Fruit fly (Drosophila melanogaster) whole organism, wandering third instar larva: ENCODE data around the gene Ugt301D1.
A peak's percentile ranks its signal among the peaks of the same experiment; 100 is the strongest.

ENCODE experiments used
- Abd-B ChIP-seq: fragments of >200 bp; optimal IDR thresholded peaks from 2 replicates; lab custom pipeline; 2017; ENCODE audit warnings: missing biosample characterization, missing genetic modification characterization
- CG32264 ChIP-seq: fragments of 200-800 bp; sonication (Bioruptor generic); optimal IDR thresholded peaks from 2 replicates; lab custom pipeline; 2016; ENCODE audit warnings: missing biosample characterization, missing genetic modification characterization
- CG9705 ChIP-seq: fragments of 200-800 bp; sonication (Bioruptor generic); optimal IDR thresholded peaks from 2 replicates; lab custom pipeline; 2018; ENCODE audit warnings: missing biosample characterization, mild to moderate bottlenecking, missing genetic modification characterization
- CrebA ChIP-seq: fragments of 200-800 bp; sonication (Bioruptor generic); optimal IDR thresholded peaks from 2 replicates; lab custom pipeline; 2016; ENCODE audit warnings: missing biosample characterization, mild to moderate bottlenecking, missing genetic modification characterization, borderline replicate concordance
- Dfd ChIP-seq: fragments of >200 bp; optimal IDR thresholded peaks from 2 replicates; lab custom pipeline; 2017; ENCODE audit warnings: missing biosample characterization, missing genetic modification characterization
- Dif ChIP-seq: fragments of 200-275, 200-300 bp; sonication (Bioruptor generic); optimal IDR thresholded peaks from 2 replicates; lab custom pipeline; 2018; ENCODE audit warnings: missing biosample characterization, missing genetic modification characterization; ENCODE audit not compliant: partially characterized antibody
- GATAd ChIP-seq: sonication (Bioruptor generic); optimal IDR thresholded peaks from 2 replicates; lab custom pipeline; 2016; ENCODE audit warnings: missing biosample characterization, missing genetic modification characterization
- HLH106 ChIP-seq: fragments of 200-800 bp; optimal IDR thresholded peaks from 3 replicates; lab custom pipeline; 2019; ENCODE audit warnings: missing biosample characterization, mild to moderate bottlenecking, missing genetic modification characterization, moderate library complexity
- Hnf4 ChIP-seq: fragments of 200-800 bp; sonication (Bioruptor generic); optimal IDR thresholded peaks from 2 replicates; lab custom pipeline; 2016; ENCODE audit warnings: missing biosample characterization, mild to moderate bottlenecking, missing genetic modification characterization
- Hr78 ChIP-seq: fragments of >200 bp; optimal IDR thresholded peaks from 2 replicates; lab custom pipeline; 2017; ENCODE audit warnings: missing biosample characterization, missing genetic modification characterization
- Hr83 ChIP-seq: fragments of 200-300 bp; sonication (Bioruptor generic); optimal IDR thresholded peaks from 2 replicates; lab custom pipeline; 2016; ENCODE audit warnings: missing biosample characterization, mild to moderate bottlenecking, missing genetic modification characterization, moderate library complexity; ENCODE audit not compliant: poor library complexity, severe bottlenecking
- Jra ChIP-seq: sonication (Bioruptor generic); optimal IDR thresholded peaks from 2 replicates; lab custom pipeline; 2016; ENCODE audit warnings: missing biosample characterization, missing genetic modification characterization
- Mio ChIP-seq: sonication (Bioruptor generic); optimal IDR thresholded peaks from 2 replicates; lab custom pipeline; 2016; ENCODE audit warnings: missing biosample characterization, missing genetic modification characterization
- Myc ChIP-seq: fragments of >200 bp; optimal IDR thresholded peaks from 2 replicates; lab custom pipeline; 2017
- N ChIP-seq: fragments of >200 bp; optimal IDR thresholded peaks from 2 replicates; lab custom pipeline; 2018; ENCODE audit warnings: missing biosample characterization, missing external identifiers, missing genetic modification characterization
- OdsH ChIP-seq: fragments of 200-800 bp; sonication (Bioruptor generic); optimal IDR thresholded peaks from 2 replicates; lab custom pipeline; 2016; ENCODE audit warnings: missing biosample characterization, mild to moderate bottlenecking, missing genetic modification characterization
- Rel ChIP-seq, 2 experiments: fragments of 200-800 bp; sonication (Bioruptor generic) in 1 of 2; optimal IDR thresholded peaks; 2 replicates in 1 of 2; 3 replicates in 1 of 2; lab custom pipeline; 2016 to 2019; ENCODE audit warnings: mild to moderate bottlenecking in 2 of 2, missing biosample characterization in 2 of 2, missing genetic modification characterization in 2 of 2, moderate library complexity in 1 of 2
- Sp1 ChIP-seq: fragments of 200-800 bp; sonication (Bioruptor generic); optimal IDR thresholded peaks from 3 replicates; lab custom pipeline; 2019; ENCODE audit warnings: missing biosample characterization, mild to moderate bottlenecking, missing genetic modification characterization, moderate library complexity
- Vsx2 ChIP-seq: fragments of 200-300, 225-300 bp; sonication (Bioruptor generic); optimal IDR thresholded peaks from 2 replicates; lab custom pipeline; 2018; ENCODE audit warnings: missing biosample characterization, missing genetic modification characterization; ENCODE audit not compliant: partially characterized antibody
- br ChIP-seq: fragments of 200-800 bp; sonication (Bioruptor generic); optimal IDR thresholded peaks from 2 replicates; lab custom pipeline; 2016; ENCODE audit warnings: missing biosample characterization, missing genetic modification characterization
- brk ChIP-seq: fragments of 200-800 bp; sonication (Bioruptor generic); optimal IDR thresholded peaks from 2 replicates; lab custom pipeline; 2016; ENCODE audit warnings: missing biosample characterization, mild to moderate bottlenecking, missing genetic modification characterization
- dl ChIP-seq, 2 experiments: fragments of 175-275, 200-275 bp in 1 of 2; fragments of 200-275 bp in 1 of 2; sonication (Bioruptor generic); optimal IDR thresholded peaks; lab custom pipeline; 2018; ENCODE audit warnings: mild to moderate bottlenecking in 2 of 2, missing biosample characterization in 2 of 2, missing genetic modification characterization in 2 of 2, moderate library complexity in 2 of 2; ENCODE audit not compliant: partially characterized antibody in 2 of 2, insufficient read depth in 1 of 2
- dmrt93B ChIP-seq: fragments of 200-800 bp; sonication (Bioruptor generic); optimal IDR thresholded peaks from 2 replicates; lab custom pipeline; 2018; ENCODE audit warnings: missing biosample characterization, mild to moderate bottlenecking, missing genetic modification characterization
- dsf ChIP-seq: sonication (Bioruptor generic); optimal IDR thresholded peaks from 2 replicates; lab custom pipeline; 2016; ENCODE audit warnings: missing biosample characterization, missing genetic modification characterization, borderline replicate concordance
- ey ChIP-seq: fragments of 200-800 bp; sonication (Bioruptor generic); optimal IDR thresholded peaks from 2 replicates; lab custom pipeline; 2016; ENCODE audit warnings: missing biosample characterization, missing genetic modification characterization
- foxo ChIP-seq, 2 experiments: fragments of 200-800 bp; sonication (Bioruptor generic); optimal IDR thresholded peaks; 2 replicates in 1 of 2; 3 replicates in 1 of 2; lab custom pipeline; 2016 to 2017; ENCODE audit warnings: missing biosample characterization in 2 of 2, missing genetic modification characterization in 2 of 2
- fru ChIP-seq: fragments of 200-800 bp; sonication (Bioruptor generic); optimal IDR thresholded peaks from 3 replicates; lab custom pipeline; 2016; ENCODE audit warnings: missing biosample characterization, mild to moderate bottlenecking, missing genetic modification characterization
- h ChIP-seq: fragments of 200-800 bp; sonication (Bioruptor generic); optimal IDR thresholded peaks from 3 replicates; lab custom pipeline; 2016; ENCODE audit warnings: missing biosample characterization, mild to moderate bottlenecking, missing genetic modification characterization
- jim ChIP-seq: fragments of 175-275, 200-325 bp; sonication (Bioruptor generic); optimal IDR thresholded peaks from 2 replicates; lab custom pipeline; 2016; ENCODE audit warnings: missing biosample characterization, mild to moderate bottlenecking, missing genetic modification characterization
- lola ChIP-seq: fragments of >200 bp; optimal IDR thresholded peaks from 2 replicates; lab custom pipeline; 2017; ENCODE audit warnings: missing biosample characterization, missing genetic modification characterization
- pan ChIP-seq: fragments of >200 bp; optimal IDR thresholded peaks from 2 replicates; lab custom pipeline; 2017
- psq ChIP-seq: fragments of 200-800 bp; sonication (Bioruptor generic); optimal IDR thresholded peaks from 3 replicates; lab custom pipeline; 2017; ENCODE audit warnings: missing biosample characterization, mild to moderate bottlenecking, missing genetic modification characterization, moderate library complexity
- rgr ChIP-seq: fragments of 200-800 bp; sonication (Bioruptor generic); optimal IDR thresholded peaks from 3 replicates; lab custom pipeline; 2016; ENCODE audit warnings: missing biosample characterization, mild to moderate bottlenecking, missing genetic modification characterization
- sage ChIP-seq: fragments of 200-800 bp; sonication (Bioruptor generic); optimal IDR thresholded peaks from 2 replicates; lab custom pipeline; 2016; ENCODE audit warnings: missing biosample characterization, mild to moderate bottlenecking, missing genetic modification characterization
- sv ChIP-seq: fragments of 200-800 bp; sonication (Bioruptor generic); optimal IDR thresholded peaks from 3 replicates; lab custom pipeline; 2016; ENCODE audit warnings: missing biosample characterization, missing genetic modification characterization
- tai ChIP-seq: sonication (Bioruptor generic); optimal IDR thresholded peaks from 2 replicates; lab custom pipeline; 2016; ENCODE audit warnings: missing biosample characterization, missing genetic modification characterization
- usp ChIP-seq: fragments of >200 bp; optimal IDR thresholded peaks from 2 replicates; lab custom pipeline; 2017; ENCODE audit warnings: missing biosample characterization, missing genetic modification characterization
- woc ChIP-seq: sonication (Bioruptor generic); optimal IDR thresholded peaks from 2 replicates; lab custom pipeline; 2016; ENCODE audit warnings: missing biosample characterization, mild to moderate bottlenecking, missing genetic modification characterization

Gene Ugt301D1

DNA sequence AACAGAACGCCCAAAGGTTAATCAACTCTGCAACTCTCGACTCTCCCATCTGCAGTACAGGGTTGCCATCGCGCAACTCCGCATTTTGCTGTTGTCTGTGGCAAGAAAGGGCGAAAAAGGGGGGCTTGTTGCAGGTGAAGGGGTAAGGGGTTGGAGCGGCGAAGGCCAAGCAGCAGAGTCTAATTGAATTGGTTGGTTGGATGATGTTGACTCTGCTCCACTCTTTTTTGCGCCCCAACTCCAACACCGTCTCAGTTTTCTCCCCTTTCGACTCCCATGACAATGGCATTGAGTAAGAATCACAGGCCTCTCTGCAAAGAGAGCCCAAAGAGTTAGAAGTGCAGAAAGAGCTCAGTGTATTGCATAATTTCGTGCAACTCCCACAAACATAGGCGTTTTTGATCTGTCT, 40.7 kb upstream of the Ugt301D1 start:
- no peak for TF ChIP-seq jim (GFP tag; lab: Kevin White, UChicago)
- TF ChIP-seq HLH106 = peak; percentile 37
- TF ChIP-seq fru (GFP tag; lab: Kevin White, UChicago) = peak; percentile 40
- no peak for TF ChIP-seq CrebA (GFP tag; lab: Kevin White, UChicago)
- peak; percentile 3 for TF ChIP-seq rgr (GFP tag; lab: Kevin White, UChicago)
- peak; percentile 53 for TF ChIP-seq ey
- no peak for TF ChIP-seq N (GFP tag; lab: Kevin White, UChicago)
- peak; percentile 21 for TF ChIP-seq h
- no peak for TF ChIP-seq usp
- TF ChIP-seq dsf (GFP tag; lab: Kevin White, UChicago) = no peak
- TF ChIP-seq tai (GFP tag; lab: Kevin White, UChicago) = no peak
- no peak for TF ChIP-seq brk (GFP tag; lab: Kevin White, UChicago)
- TF ChIP-seq sv (GFP tag; lab: Kevin White, UChicago) = no peak
- peak; percentile 51 for TF ChIP-seq Dif (GFP tag; lab: Kevin White, UChicago)
- TF ChIP-seq woc (GFP tag; lab: Kevin White, UChicago) = peak; percentile 36
- no peak for TF ChIP-seq Myc (lab: Kevin White, UChicago)
- TF ChIP-seq psq = peak; percentile 97
- TF ChIP-seq lola = no peak
- no peak for TF ChIP-seq Abd-B (GFP tag; lab: Kevin White, UChicago)
- TF ChIP-seq dl (GFP tag; optimal IDR thresholded peaks at IDR 0.05; lab: Kevin White, UChicago; ENCODE audit: insufficient read depth in 1 of 2, partially characterized antibody in 2 of 2) = peak; percentile 5 to 14
- no peak for TF ChIP-seq sage (GFP tag; lab: Kevin White, UChicago)
- no peak for TF ChIP-seq Rel (GFP tag; optimal IDR thresholded peaks at IDR 0.05; lab: Kevin White, UChicago)
- no peak for TF ChIP-seq Rel (tag; optimal IDR thresholded peaks at IDR 0.05; lab: Kevin White, UChicago)
- peak in 1 of 2 experiments; percentile 45 for TF ChIP-seq foxo (GFP tag; optimal IDR thresholded peaks at IDR 0.05; lab: Kevin White, UChicago)
- no peak for TF ChIP-seq Hr78 (GFP tag; lab: Kevin White, UChicago)
- TF ChIP-seq GATAd = no peak
- TF ChIP-seq Mio = no peak
- peak; percentile 23 for TF ChIP-seq br (GFP tag; lab: Kevin White, UChicago)
- TF ChIP-seq Hnf4 (GFP tag; lab: Kevin White, UChicago) = peak; percentile 6
- no peak for TF ChIP-seq CG9705 (GFP tag; lab: Kevin White, UChicago)
- TF ChIP-seq, all 38 proteins: peak for 12

DNA sequence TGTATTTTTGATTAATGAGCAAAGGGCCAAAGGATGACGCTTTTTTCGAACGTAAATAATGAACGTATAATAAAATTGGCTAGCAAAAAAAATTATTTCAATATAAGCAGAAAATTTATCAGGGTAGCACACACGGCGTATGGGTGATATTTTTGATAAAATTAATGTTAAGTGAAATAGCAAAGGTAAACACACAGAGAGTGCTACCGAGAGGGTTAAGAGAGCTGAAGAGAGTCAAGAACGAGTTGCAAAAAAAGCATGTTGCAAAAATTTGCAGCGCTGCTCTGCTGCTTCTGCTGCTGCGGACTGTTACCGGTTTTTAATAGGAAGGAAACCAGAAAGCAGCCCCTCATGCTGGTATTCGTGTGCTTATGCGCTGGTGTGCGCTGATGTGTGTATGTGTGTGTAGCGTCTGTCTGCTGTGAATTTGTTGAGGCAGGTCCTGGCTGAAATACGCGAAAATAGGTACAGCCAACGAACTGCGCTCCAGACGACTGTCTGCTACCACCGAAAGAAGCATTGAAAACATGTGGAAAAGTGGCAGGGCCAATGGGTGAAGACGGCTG, 39.7 kb upstream of the Ugt301D1 start:
- TF ChIP-seq rgr (GFP tag; lab: Kevin White, UChicago) (no peak), CG32264 (no peak), foxo (GFP tag; optimal IDR thresholded peaks at IDR 0.05; lab: Kevin White, UChicago) (no peak), sage (GFP tag; lab: Kevin White, UChicago) (no peak), fru (GFP tag; lab: Kevin White, UChicago) (no peak), Sp1 (GFP tag; lab: Kevin White, UChicago) (no peak), CG9705 (GFP tag; lab: Kevin White, UChicago) (no peak), psq (peak; percentile 31), GATAd (no peak), HLH106 (no peak), Vsx2 (GFP tag; lab: Kevin White, UChicago) (peak; percentile 62), Hr78 (GFP tag; lab: Kevin White, UChicago) (no peak), pan (lab: Kevin White, UChicago) (no peak)

DNA sequence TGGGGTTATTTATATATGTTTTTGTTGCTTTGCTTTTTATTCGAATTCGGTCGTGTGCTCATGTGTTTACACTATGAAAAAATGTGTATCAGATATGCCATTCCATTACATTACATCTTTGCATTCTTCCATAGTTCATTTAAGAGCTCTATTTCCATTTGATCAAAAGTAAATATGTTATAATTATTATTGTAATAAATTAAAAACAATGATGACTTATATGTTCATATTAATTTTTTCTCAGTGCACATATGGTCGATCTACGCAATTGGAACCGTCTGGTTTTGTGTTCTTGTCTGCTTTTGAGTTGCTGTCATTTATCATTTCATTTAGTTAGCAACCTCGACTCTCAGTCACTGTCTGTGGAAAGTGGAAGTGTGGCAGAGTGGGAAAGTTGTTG, 31.9 kb upstream of the Ugt301D1 start:
- peak; percentile 78 for TF ChIP-seq HLH106
- TF ChIP-seq Myc (lab: Kevin White, UChicago) = no peak
- peak; percentile 72 for TF ChIP-seq Hnf4 (GFP tag; lab: Kevin White, UChicago)
- no peak for TF ChIP-seq woc (GFP tag; lab: Kevin White, UChicago)
- TF ChIP-seq pan (lab: Kevin White, UChicago) = no peak
- TF ChIP-seq Abd-B (GFP tag; lab: Kevin White, UChicago) = no peak
- no peak for TF ChIP-seq CG32264
- peak in 1 of 2 experiments; percentile 80 for TF ChIP-seq foxo (GFP tag; optimal IDR thresholded peaks at IDR 0.05; lab: Kevin White, UChicago)
- TF ChIP-seq dsf (GFP tag; lab: Kevin White, UChicago) = no peak
- peak; percentile 76 for TF ChIP-seq rgr (GFP tag; lab: Kevin White, UChicago)
- peak; percentile 65 for TF ChIP-seq h
- no peak for TF ChIP-seq Hr83
- TF ChIP-seq CrebA (GFP tag; lab: Kevin White, UChicago) = no peak
- TF ChIP-seq Sp1 (GFP tag; lab: Kevin White, UChicago) = peak; percentile 75
- TF ChIP-seq Mio = no peak
- TF ChIP-seq psq = peak; percentile 76
- TF ChIP-seq sage (GFP tag; lab: Kevin White, UChicago) = peak; percentile 3
- TF ChIP-seq Rel (GFP tag; optimal IDR thresholded peaks at IDR 0.05; lab: Kevin White, UChicago) = no peak
- peak; percentile 34 for TF ChIP-seq Rel (tag; optimal IDR thresholded peaks at IDR 0.05; lab: Kevin White, UChicago)
- TF ChIP-seq Hr78 (GFP tag; lab: Kevin White, UChicago) = no peak
- peak; percentile 45 for TF ChIP-seq ey
- peak; percentile 80 for TF ChIP-seq OdsH (GFP tag; lab: Kevin White, UChicago)
- no peak for TF ChIP-seq Vsx2 (GFP tag; lab: Kevin White, UChicago)
- TF ChIP-seq CG9705 (GFP tag; lab: Kevin White, UChicago) = peak; percentile 5
- peak; percentile 46 for TF ChIP-seq dmrt93B (GFP tag; lab: Kevin White, UChicago)
- TF ChIP-seq GATAd = no peak
- TF ChIP-seq tai (GFP tag; lab: Kevin White, UChicago) = no peak
- TF ChIP-seq Jra = no peak
- TF ChIP-seq jim (GFP tag; lab: Kevin White, UChicago) = no peak
- TF ChIP-seq dl (GFP tag; optimal IDR thresholded peaks at IDR 0.05; lab: Kevin White, UChicago; ENCODE audit: insufficient read depth in 1 of 2, partially characterized antibody in 2 of 2) = no peak
- TF ChIP-seq sv (GFP tag; lab: Kevin White, UChicago) = peak; percentile 68
- no peak for TF ChIP-seq N (GFP tag; lab: Kevin White, UChicago)
- no peak for TF ChIP-seq usp
- peak; percentile 25 for TF ChIP-seq br (GFP tag; lab: Kevin White, UChicago)
- TF ChIP-seq Dfd (GFP tag; lab: Kevin White, UChicago) = no peak
- no peak for TF ChIP-seq lola
- peak; percentile 57 for TF ChIP-seq fru (GFP tag; lab: Kevin White, UChicago)
